Fruit fly (Drosophila melanogaster) S2 (cell line): ENCODE results near the gene CG32248.

Source experiments
- CG8478 ChIP-seq: fragments of >200 bp; optimal IDR thresholded peaks from 2 replicates; lab custom pipeline; 2018
- CTCF ChIP-seq, 2 experiments: fragments of >200 bp; optimal IDR thresholded peaks; 2 replicates each; lab custom pipeline; 2018

CG32248 gene

DNA sequence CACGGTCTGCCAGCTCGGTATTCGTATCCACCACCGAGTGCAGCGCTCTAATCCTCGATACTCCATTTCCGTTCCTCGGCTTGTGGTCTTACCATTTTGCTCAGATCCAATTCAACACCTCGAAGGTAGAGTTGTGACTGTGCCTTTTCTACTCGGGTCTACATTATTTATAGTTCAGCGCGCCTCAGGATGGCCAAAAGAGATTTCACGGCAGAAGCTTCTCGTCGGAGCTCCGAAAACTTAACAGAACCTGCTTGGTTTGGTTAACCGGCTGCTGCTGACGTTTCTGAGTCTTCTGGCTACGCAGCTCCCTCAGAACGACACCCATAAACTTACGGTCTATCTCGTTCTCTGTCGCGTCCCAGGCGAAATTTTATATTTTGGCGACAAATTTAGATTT, 5.0 kb upstream of the CG32248 start, which contains the start of gene CG32241:
TSS of gene CG32241 (minus strand) at position 101 of the 400 bp plus-strand sequence.
- no peak for TF ChIP-seq CTCF (optimal IDR thresholded peaks at IDR 0.05; lab: Kevin White, UChicago)
- TF ChIP-seq CG8478: no peak

DNA sequence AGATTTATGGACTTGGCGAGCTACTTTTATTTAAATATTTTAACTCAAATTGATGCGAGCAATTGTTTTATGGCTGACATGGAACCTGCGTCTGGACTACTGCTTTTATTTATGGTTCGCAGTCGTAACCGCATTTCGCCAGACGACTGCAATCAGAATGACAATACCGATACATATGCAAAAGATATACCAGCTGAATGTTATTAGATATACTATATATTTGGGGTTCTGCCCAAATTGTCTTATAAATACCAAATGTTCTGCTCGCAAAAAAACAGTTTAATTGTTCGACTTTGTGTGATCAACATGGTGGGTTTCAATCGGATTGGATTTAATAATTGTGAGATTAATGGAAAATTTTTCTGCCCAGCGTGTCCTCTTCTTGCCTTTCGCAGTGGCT, 1.8 kb upstream of the CG32248 start, which contains the start of gene CG32249:
TSS of gene CG32249 (plus strand) at position 301 of the 400 bp plus-strand sequence.
- TF ChIP-seq CG8478: no peak
- no peak for TF ChIP-seq CTCF (optimal IDR thresholded peaks at IDR 0.05; lab: Kevin White, UChicago)

DNA sequence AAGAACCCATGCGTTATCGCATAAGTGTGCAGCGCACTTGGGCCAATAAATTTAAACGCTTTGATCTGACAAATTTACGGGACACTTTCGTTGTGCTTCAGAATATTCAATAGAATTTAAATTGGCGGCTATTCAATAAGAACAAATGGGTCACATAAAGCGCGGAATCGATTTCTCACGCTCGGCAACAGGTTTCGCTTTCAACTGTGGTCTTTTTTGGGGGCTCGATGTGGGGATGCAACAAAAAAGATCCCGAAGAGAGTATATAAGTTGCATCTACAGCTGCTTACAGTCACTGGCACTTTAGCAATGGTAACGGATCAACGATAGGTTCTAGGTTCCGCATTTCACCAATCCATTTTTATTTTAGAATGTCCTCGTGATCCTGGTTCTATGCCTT, 1.2 kb downstream of the CG32248 start, which contains the start of gene CG11349:
TSS of gene CG11349 (plus strand) at position 301 of the 400 bp plus-strand sequence.
- TF ChIP-seq CG8478 (no peak), CTCF (optimal IDR thresholded peaks at IDR 0.05; lab: Kevin White, UChicago) (no peak)

DNA sequence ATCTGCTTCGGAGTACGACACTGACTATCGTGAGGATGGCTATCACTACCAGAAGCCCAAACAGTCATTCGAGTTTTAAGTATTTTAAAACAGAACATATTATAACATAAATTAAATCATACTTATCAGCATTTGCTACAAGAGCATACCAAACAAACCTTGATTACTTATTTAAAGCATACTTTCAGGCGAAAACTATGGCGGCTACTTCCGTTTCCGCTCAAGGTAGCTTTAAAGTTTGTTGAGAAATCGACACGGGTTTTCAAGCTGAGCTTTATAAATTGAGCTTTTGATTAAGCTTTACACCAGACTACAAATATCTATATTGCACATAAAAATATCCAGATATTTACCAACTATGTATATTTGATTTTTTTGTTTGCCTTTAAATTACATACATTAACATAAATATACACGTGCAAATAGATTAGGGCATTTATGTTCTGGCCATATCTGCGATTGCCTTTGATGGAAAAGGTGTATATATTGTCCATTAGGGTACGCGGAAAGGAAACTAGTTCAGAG, 3.5 kb downstream of the CG32248 start:
- no peak for TF ChIP-seq CTCF (optimal IDR thresholded peaks at IDR 0.05; lab: Kevin White, UChicago)
- no peak for TF ChIP-seq CG8478

DNA sequence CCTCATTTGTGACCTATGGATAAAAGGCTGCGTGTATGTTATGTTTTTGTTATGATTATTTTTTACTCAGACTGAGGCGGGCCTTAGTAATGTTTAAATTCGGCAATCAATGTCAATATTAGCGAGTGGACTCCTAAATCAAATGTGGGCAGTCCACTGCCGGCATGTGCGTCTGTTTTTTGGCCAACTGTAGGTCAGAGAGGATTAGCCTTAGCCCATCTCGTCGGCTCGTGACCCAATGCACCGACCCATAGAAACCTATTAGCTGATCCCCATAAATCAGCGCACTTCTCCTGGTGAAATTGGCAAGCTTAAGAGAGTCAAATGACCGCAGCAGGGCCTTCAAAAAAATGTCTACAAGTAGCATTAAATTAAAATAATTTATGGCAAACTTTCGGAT, 4.2 kb downstream of the CG32248 start:
- TF ChIP-seq CG8478: no peak
- no peak for TF ChIP-seq CTCF (optimal IDR thresholded peaks at IDR 0.05; lab: Kevin White, UChicago)

DNA sequence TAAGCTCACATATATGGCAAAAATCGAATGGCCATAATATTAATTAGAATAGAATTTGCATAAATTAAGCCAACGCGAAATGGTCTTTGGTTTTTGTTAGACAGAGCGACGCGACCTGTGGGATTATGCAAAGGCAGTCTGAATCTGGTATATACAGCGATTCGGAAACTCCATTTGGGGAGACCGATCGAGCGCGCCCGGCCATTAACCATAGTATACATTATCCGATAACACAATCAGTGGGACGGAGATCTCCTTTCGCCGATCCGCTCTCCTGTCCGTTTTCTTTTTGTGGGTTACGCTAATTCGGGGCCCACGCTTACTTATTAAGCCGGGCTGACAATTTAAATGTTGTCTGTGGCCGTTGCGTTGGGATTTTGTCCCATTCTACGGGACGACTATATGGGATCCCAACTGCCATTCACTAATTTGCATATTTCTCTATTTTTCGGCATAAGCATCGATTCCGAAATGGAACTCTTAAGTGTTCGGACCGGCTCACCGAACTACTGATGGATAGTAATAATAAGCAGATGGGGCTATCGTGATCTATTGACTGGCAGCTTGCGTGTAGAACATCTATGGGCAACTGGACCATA, 6.2 kb downstream of the CG32248 start:
- TF ChIP-seq CTCF (optimal IDR thresholded peaks at IDR 0.05; lab: Kevin White, UChicago): no peak
- TF ChIP-seq CG8478: no peak

DNA sequence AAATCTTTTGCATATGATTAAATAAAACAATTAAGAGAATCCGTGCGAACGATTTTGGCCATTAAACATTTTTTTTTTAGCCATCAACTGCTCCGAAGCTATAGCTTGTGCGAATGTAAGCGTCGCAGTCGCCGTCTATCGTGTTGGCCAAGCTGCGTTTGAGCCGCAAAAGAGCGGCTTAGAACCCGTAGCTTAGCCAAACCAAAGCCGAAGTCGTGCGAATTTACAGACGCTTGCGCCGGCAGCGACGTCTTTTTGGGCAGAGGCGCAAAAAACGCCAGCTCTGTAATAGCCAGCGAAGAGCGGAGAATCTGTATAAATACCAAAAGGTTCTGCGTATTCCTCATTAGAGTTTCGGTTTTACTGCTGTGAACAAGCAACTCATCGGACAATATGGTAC, 8.4 kb downstream of the CG32248 start, which contains the start of gene CG7465:
TSS of gene CG7465 (plus strand) at position 346 of the 400 bp plus-strand sequence.
- TF ChIP-seq CG8478 (no peak), CTCF (optimal IDR thresholded peaks at IDR 0.05; lab: Kevin White, UChicago) (no peak)

DNA sequence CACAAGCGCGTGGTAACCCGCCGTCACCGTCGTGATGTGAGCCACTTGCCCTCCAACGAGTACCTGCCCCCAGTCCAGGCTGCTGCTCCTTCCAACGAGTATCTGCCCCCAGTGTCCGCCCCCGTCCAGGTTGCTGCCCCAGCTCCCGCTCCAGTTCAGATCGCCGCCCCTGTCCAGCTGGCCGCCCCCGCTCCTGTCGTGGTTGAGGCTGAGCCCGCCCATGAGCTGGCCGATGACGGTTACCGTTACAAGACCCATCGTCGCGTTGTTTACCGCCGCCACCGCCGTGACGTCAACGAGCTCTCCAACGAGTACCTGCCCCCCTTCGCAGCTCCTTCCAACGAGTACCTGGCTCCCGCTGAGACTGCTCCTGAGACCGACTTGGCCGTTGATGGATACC, 9.2 kb downstream of the CG32248 start:
- TF ChIP-seq CG8478: no peak
- TF ChIP-seq CTCF (optimal IDR thresholded peaks at IDR 0.05; lab: Kevin White, UChicago): no peak

DNA sequence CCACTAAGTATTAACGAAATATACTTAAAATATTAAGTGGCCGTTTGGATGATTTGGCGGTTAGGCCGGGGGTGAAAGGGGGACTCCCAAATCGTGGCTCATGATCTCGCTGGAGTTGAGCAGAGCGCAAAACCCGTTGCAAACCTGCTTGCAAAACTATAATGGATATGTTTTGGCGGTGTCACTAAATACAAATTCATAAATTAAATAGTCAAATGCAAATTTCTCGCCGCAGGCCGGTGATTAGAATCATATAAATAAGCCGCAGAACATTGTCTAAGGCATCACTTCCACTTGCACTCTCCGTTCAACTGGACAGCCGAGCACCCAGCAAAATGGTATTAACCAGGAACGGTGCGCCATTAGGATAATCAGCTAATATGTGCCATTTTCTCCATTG, 11.0 kb downstream of the CG32248 start, which contains the start of gene CG11350:
TSS of gene CG11350 (plus strand) at position 301 of the 400 bp plus-strand sequence.
- TF ChIP-seq CG8478 (no peak), CTCF (optimal IDR thresholded peaks at IDR 0.05; lab: Kevin White, UChicago) (no peak)

DNA sequence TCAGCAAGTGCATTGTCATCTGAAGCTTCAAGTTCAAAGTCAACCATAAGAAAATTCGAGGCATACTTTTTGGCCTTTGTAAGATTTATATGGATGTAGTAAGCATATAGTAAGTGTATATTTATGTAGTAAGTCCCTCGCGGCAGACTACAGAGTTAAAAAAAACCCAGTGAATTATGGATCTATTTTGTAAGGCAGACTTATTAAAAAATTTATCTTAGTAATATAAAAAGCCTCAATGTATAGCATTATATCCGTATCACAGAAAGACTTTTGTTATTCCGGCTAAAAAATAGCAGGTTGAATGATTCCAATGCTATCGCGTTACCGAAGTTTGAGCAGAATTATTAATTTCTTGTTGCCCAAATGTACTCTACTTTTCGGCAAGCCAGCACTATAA, 13.1 kb downstream of the CG32248 start:
- TF ChIP-seq CG8478: no peak

DNA sequence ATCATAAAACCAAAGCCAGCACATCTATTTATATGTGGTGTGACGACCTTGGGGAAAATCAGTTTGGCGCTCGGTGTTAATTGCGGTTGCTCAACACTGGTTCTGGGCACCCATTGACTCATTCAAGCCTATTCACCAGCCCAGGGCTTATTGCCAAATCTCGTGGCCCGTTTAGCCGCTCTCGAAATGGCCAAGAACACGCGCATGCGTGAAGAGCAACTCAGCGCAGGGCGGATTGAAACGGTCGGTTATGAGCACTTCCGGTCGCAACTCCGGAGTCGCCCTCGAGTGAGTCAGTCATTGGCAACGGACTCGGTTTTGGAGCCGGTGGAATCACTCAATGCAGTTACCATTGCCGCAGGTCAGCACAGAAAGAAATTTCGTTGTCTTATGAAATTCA, 17.9 kb downstream of the CG32248 start:
- TF ChIP-seq CG8478 (no peak), CTCF (optimal IDR thresholded peaks at IDR 0.05; lab: Kevin White, UChicago) (no peak)

DNA sequence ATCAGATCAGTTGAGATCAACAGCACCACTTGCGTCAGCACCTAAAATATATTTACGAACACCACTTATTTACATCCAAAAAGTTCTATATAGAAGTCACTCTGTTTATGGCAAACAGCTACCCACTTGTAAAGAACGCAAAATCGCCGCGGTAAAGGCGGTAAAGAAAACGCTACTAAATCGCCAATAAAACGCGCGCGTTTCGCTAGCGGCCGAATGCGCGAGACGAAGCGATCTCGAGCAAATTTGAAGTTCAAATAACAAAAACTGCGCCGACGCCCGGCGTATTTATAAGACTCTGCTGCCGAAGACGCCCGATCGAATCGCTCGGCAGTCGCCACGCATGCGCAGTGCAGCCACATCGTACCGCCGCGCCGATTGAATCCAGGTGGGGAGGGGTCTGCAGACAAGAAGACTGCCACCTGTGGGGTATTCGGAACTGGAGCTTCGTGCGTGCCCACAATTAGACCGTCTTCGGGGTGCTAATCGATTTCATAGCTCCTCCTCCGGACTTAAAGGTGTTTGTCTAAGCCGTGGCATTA, 19.2 kb downstream of the CG32248 start, which contains the start of gene CG13722:
TSS of gene CG13722 (minus strand) at position 262 of the 542 bp plus-strand sequence.
- TF ChIP-seq CTCF (optimal IDR thresholded peaks at IDR 0.05; lab: Kevin White, UChicago) (no peak), CG8478 (no peak)

DNA sequence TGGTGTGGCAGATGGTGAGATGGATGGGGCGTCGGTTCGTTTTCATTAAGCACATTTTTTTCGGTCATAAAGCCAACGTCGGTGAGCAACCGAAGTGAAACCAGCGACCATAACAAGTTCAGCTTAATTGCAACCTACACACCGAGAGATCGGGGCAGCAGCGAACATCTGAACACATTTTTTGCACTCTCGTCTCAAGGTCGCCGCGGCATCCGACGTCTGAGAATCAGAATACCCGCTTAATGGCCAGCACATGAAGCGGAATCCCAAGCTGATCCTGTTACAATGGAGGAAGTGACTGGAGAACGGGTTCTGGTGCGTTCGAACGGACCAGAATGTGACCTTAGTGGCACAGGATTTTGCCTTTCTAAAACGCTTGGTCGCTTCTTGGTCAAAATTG, 22.1 kb downstream of the CG32248 start:
- no peak for TF ChIP-seq CG8478

DNA sequence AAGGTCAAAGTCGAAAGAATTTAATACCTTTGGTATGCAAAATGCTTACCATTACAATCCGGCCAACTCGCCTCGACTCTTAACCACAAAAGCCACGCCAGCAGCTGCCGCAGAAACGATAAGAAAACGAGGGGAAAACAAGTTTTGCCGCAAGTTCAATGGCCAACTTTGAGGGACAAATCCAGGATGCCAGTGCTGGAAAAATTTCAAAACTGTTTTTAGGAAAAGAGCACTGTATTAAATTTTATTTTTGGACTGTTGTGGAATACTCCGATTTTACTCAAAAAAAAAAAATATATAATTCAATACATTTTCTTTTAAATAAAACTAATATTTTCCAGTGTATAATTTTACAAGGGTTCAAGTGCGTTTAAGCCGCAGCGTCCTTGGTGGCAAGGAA, 23.1 kb downstream of the CG32248 start:
- TF ChIP-seq CG8478 (no peak), CTCF (optimal IDR thresholded peaks at IDR 0.05; lab: Kevin White, UChicago) (no peak)

DNA sequence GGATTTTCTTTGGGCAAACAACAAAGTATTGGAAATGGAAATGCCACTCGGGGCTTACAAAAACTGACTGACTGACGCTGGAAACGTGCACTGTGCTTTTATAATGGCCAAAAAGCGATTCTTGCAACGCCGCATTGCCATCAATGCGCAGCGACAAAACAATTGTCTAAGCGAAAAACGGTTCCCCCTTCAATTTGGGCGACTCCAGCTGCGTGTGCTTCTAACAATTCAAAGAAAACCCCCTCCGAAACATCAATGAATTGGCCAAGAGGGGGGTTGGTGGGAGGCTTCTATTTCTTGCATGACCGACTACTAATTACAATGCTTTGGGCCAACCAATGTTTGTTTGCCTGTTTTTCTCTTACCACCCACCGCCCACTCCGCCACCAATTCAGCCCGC, 26.1 kb downstream of the CG32248 start, which contains the start of gene CG13721:
TSS of gene CG13721 (minus strand) at position 101 of the 400 bp plus-strand sequence.
- TF ChIP-seq CTCF (optimal IDR thresholded peaks at IDR 0.05; lab: Kevin White, UChicago) (no peak), CG8478 (no peak)

DNA sequence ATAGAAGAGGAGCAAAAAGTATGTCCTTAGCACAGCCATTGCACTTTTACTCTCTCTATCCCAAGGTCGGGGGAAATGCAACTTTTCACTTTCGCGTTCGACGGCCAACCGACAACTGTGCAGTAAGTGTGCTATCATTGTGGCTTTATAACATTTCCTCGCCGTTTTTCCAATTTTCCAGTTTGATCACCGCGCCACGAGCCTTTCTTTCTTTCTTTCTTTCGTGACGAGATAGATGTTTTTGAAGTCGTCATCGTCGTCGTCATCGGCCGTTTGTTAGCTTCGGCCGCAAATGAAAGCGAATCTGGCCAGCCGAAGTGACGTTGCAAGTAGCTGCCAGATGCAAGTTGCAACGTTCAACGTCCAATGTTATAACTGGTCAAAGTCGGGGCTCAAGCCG, 28.9 kb downstream of the CG32248 start, which contains the start of gene CG13720:
TSS of gene CG13720 (minus strand) at position 101 of the 400 bp plus-strand sequence.
- TF ChIP-seq CTCF (optimal IDR thresholded peaks at IDR 0.05; lab: Kevin White, UChicago) (no peak), CG8478 (no peak)
